Worm (Caenorhabditis elegans): ENCODE data around the gene cex-1.

ce11 chrII:5417905-5418304 is 29.6 kb upstream of the cex-1 start:
- TF ChIP-seq fkh-10 (GFP tag; optimal IDR thresholded peaks at IDR 0.05) (no peak), nfya-1 (tag; optimal IDR thresholded peaks at IDR 0.05; ENCODE audit: insufficient read depth) (no peak), ztf-11 (tag; optimal IDR thresholded peaks at IDR 0.05) (no peak), tbx-2 (tag; optimal IDR thresholded peaks at IDR 0.05) (no peak), egl-27 (tag; optimal IDR thresholded peaks at IDR 0.05) (no peak), nhr-237 (tag; optimal IDR thresholded peaks at IDR 0.05) (no peak)

All from whole organism, L3 larva.